Worm (Caenorhabditis elegans) whole organism, late embryonic: ENCODE results near the gene F07C6.3.

Experiments
- ama-1 ChIP-seq: fragments of 150-350 bp; optimal IDR thresholded peaks from 2 replicates; lab custom pipeline; 2014
- ceh-24 ChIP-seq: sonication (generic microtip); optimal IDR thresholded peaks from 2 replicates; lab custom pipeline; 2016; ENCODE audit warnings: mild to moderate bottlenecking, missing genetic modification characterization, missing compliant biosample characterization
- ceh-45 ChIP-seq: fragments of 200-800 bp; sonication (Bioruptor generic); IDR thresholded peaks from 2 replicates; pipeline ENCODE4 v1.3.6; 2022; ENCODE audit warnings: missing genetic modification reagents, missing genetic modification characterization, missing compliant biosample characterization
- nhr-11 ChIP-seq: fragments of 150-350 bp; optimal IDR thresholded peaks from 2 replicates; lab custom pipeline; 2014; ENCODE audit warnings: missing biosample characterization, missing genetic modification characterization
- odd-2 ChIP-seq: sonication (generic microtip); optimal IDR thresholded peaks from 2 replicates; lab custom pipeline; 2017; ENCODE audit warnings: antibody characterized with exemption, mild to moderate bottlenecking, missing genetic modification characterization, missing compliant biosample characterization
- pax-1 ChIP-seq: fragments of 150-350 bp; optimal IDR thresholded peaks from 2 replicates; lab custom pipeline; 2014; ENCODE audit warnings: missing biosample characterization, missing genetic modification characterization
- rnt-1 ChIP-seq: sonication (generic microtip); optimal IDR thresholded peaks from 2 replicates; lab custom pipeline; 2016; ENCODE audit warnings: missing genetic modification characterization, missing compliant biosample characterization
- sox-4 ChIP-seq: sonication (generic microtip); optimal IDR thresholded peaks from 2 replicates; lab custom pipeline; 2017; ENCODE audit warnings: mild to moderate bottlenecking, missing genetic modification characterization, inconsistent platforms, missing compliant biosample characterization
- unc-86 ChIP-seq: sonication (generic microtip); optimal IDR thresholded peaks from 2 replicates; lab custom pipeline; 2016; ENCODE audit warnings: missing genetic modification characterization, missing compliant biosample characterization
- zip-5 ChIP-seq: sonication (generic microtip); optimal IDR thresholded peaks from 2 replicates; lab custom pipeline; 2016; ENCODE audit warnings: missing genetic modification characterization, missing compliant biosample characterization

ce11 chrIV:12833698-12834416 lies 44.8 kb downstream of the F07C6.3 start:
- TF ChIP-seq unc-86 (no peak), rnt-1 (tag; lab: Kevin White, UChicago) (no peak), nhr-11 (tag; lab: Kevin White, UChicago) (no peak), ceh-45 (GFP tag; lab: Robert Waterston, UW) (no peak), ceh-24 (no peak), ama-1 (lab: Kevin White, UChicago) (no peak), odd-2 (tag; lab: Kevin White, UChicago) (no peak), sox-4 (tag; lab: Kevin White, UChicago) (no peak), zip-5 (tag; lab: Kevin White, UChicago) (no peak), pax-1 (no peak)
